Fruit fly (Drosophila melanogaster) whole organism, pupa: ENCODE measurements around the gene Coq7.

Experiments
- CG10348 ChIP-seq: fragments of 200-800 bp; sonication (Bioruptor generic); IDR thresholded peaks from 2 replicates; pipeline ENCODE4 v1.3.6; 2022; ENCODE audit warnings: missing biosample characterization, missing genetic modification characterization
- CG12605 ChIP-seq: fragments of 200-800 bp; sonication (Bioruptor generic); IDR thresholded peaks from 2 replicates; pipeline ENCODE4 v1.3.6; 2022; ENCODE audit warnings: missing biosample characterization, missing genetic modification characterization
- CG13204 ChIP-seq: fragments of 200-800 bp; sonication (Bioruptor generic); optimal IDR thresholded peaks from 2 replicates; lab custom pipeline; 2018; ENCODE audit warnings: missing biosample characterization, mild to moderate bottlenecking, missing genetic modification characterization, moderate library complexity
- CG14655 ChIP-seq: fragments of 200-800 bp; sonication (Bioruptor generic); optimal IDR thresholded peaks from 3 replicates; lab custom pipeline; 2017; ENCODE audit warnings: mild to moderate bottlenecking, missing biosample characterization, missing genetic modification reagents, missing genetic modification characterization
- CG15710 ChIP-seq: fragments of 200-800 bp; sonication (Bioruptor generic); optimal IDR thresholded peaks from 2 replicates; lab custom pipeline; 2018; ENCODE audit warnings: missing biosample characterization, mild to moderate bottlenecking, missing genetic modification characterization, moderate library complexity
- CG17806 ChIP-seq: fragments of 200-800 bp; sonication (Bioruptor generic); optimal IDR thresholded peaks from 2 replicates; lab custom pipeline; 2018; ENCODE audit warnings: missing biosample characterization, mild to moderate bottlenecking, missing genetic modification characterization, moderate library complexity
- CG32121 ChIP-seq: fragments of 200-800 bp; sonication (Bioruptor generic); IDR thresholded peaks from 2 replicates; pipeline ENCODE4 v1.3.6; 2022; ENCODE audit warnings: missing biosample characterization, missing genetic modification characterization
- CG34367 ChIP-seq: fragments of 200-800 bp; sonication (Bioruptor generic); optimal IDR thresholded peaks from 2 replicates; lab custom pipeline; 2018; ENCODE audit warnings: missing biosample characterization, mild to moderate bottlenecking, missing genetic modification characterization
- CG4496 ChIP-seq: fragments of 200-800 bp; sonication (Bioruptor generic); IDR thresholded peaks from 3 replicates; pipeline ENCODE4 v1.3.6; 2022; ENCODE audit warnings: missing biosample characterization, missing genetic modification characterization
- CG8159 ChIP-seq: fragments of 200-800 bp; sonication (Bioruptor generic); optimal IDR thresholded peaks from 3 replicates; lab custom pipeline; 2018; ENCODE audit warnings: missing biosample characterization, mild to moderate bottlenecking, missing genetic modification characterization, moderate library complexity
- CG8301 ChIP-seq: fragments of 200-800 bp; sonication (Bioruptor generic); optimal IDR thresholded peaks from 2 replicates; lab custom pipeline; 2018; ENCODE audit warnings: missing biosample characterization, mild to moderate bottlenecking, missing genetic modification characterization
- CG9948 ChIP-seq: fragments of 200-800 bp; sonication (Bioruptor generic); optimal IDR thresholded peaks from 2 replicates; lab custom pipeline; 2018; ENCODE audit warnings: missing biosample characterization, mild to moderate bottlenecking, missing genetic modification characterization, moderate library complexity
- D1 ChIP-seq: fragments of 200-800 bp; sonication (Bioruptor generic); optimal IDR thresholded peaks from 2 replicates; lab custom pipeline; 2018; ENCODE audit warnings: missing biosample characterization, mild to moderate bottlenecking, missing genetic modification characterization, moderate library complexity
- EcR ChIP-seq: fragments of 200-800 bp; sonication (Bioruptor generic); optimal IDR thresholded peaks from 3 replicates; lab custom pipeline; 2019; ENCODE audit warnings: missing biosample characterization, missing genetic modification characterization, mild to moderate bottlenecking, moderate library complexity, missing genetic modification reagents
- Ets98B ChIP-seq: fragments of 200-800 bp; sonication (Bioruptor generic); IDR thresholded peaks from 2 replicates; pipeline ENCODE4 v1.3.6; 2022; ENCODE audit warnings: missing biosample characterization, missing genetic modification characterization
- Pif1A ChIP-seq: fragments of 200-800 bp; sonication (Bioruptor generic); optimal IDR thresholded peaks from 3 replicates; lab custom pipeline; 2016; ENCODE audit warnings: missing biosample characterization, missing genetic modification characterization
- Pif1B ChIP-seq: fragments of 200-800 bp; sonication (Bioruptor generic); optimal IDR thresholded peaks from 3 replicates; lab custom pipeline; 2016; ENCODE audit warnings: missing biosample characterization, missing genetic modification characterization
- Snoo ChIP-seq: fragments of 200-800 bp; sonication (Bioruptor generic); optimal IDR thresholded peaks from 3 replicates; lab custom pipeline; 2017; ENCODE audit warnings: missing biosample characterization, mild to moderate bottlenecking, missing genetic modification characterization, inconsistent platforms
- fd96Ca ChIP-seq: fragments of 200-800 bp; sonication (Bioruptor generic); IDR thresholded peaks from 3 replicates; pipeline ENCODE4 v1.3.6; 2022; ENCODE audit warnings: missing biosample characterization, missing genetic modification characterization
- gl ChIP-seq: fragments of 200-800 bp; sonication (Bioruptor generic); optimal IDR thresholded peaks from 2 replicates; lab custom pipeline; 2018; ENCODE audit warnings: missing biosample characterization, mild to moderate bottlenecking, missing genetic modification characterization
- rn ChIP-seq: fragments of 200-800 bp; sonication (Bioruptor generic); IDR thresholded peaks from 2 replicates; pipeline ENCODE4 v1.3.6; 2022; ENCODE audit warnings: missing biosample characterization, missing genetic modification characterization

The Coq7 gene

DNA sequence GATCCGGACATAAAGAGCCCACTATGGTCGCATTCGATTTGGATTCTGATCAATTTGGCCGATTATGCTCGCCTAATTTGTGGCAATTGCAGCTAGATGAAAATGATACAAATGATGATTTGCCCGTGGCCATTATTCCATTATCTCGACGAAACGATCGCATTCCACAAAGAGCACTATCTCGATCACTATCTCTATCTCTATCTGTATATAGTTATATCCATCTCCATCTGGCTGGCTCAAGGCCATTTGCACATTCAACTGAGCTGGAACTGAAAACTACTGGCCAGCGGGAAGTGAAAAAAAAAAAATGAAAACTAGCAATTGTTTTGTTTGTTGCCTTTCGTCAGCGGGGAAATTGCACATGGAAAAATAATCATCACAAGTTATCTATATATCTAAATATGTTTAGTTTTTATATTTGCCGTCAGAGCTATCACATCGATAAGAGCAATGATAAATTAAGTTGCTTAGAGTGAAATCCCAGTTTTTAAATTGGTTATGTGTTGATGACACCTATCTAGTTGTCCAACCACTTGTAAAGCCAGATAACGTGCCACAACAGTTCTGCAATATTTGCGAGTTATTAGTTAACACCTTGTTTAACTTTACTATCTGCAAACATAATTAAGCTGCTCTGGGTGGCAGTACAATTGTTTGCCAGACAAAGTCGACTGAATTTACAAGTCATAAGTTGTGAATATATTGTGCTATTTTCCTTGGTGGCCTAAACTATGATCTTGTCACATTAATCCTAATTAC lies 28.4 kb downstream of the Coq7 start:
- no peak for TF ChIP-seq rn
- no peak for TF ChIP-seq Ets98B
- TF ChIP-seq CG34367 (tag; lab: Kevin White, UChicago), result no peak
- no peak for TF ChIP-seq CG15710

DNA sequence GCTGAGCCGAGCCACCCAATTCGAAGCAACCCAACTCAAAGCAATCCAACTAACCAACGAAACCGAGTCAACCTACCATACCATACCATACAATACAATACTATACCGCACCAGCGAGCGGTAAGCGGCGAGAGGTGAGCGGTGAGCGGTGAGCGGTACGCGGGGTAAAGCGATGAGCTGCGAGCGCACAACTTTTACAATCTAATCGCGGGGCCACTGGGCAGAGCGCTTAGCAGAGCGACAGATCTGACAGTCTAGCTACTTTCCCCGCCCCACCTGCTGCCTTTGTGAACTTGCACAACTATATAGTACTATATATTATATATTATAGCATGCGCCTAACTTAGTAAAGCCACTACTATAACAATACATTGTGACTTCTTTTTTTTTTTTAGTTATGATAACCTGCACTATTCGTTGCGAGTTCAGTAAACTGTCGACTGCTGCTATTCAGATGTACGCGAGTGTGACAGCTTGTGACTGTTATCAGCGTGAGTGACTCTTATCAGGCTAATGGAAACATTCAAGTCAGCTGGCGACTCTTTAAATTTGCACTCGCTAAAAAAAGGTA lies 29.8 kb downstream of the Coq7 start:
- TF ChIP-seq CG17806 (tag; lab: Kevin White, UChicago) (no peak), fd96Ca (peak; percentile 27; the same call in 2 of the 3 replicates), CG12605 (GFP tag; lab: Robert Waterston, UW) (no peak), gl (tag; lab: Kevin White, UChicago) (no peak), CG4496 (GFP tag; lab: Robert Waterston, UW) (0 out of 3 replicates have a peak, but pooled peaks have one; percentile 20), CG9948 (tag; lab: Kevin White, UChicago) (peak; percentile 5), CG13204 (GFP tag; lab: Kevin White, UChicago) (peak; percentile 56), CG14655 (GFP tag; lab: Kevin White, UChicago) (peak; percentile 42), Ets98B (no peak), CG8301 (peak; percentile 39), CG32121 (GFP tag; lab: Robert Waterston, UW) (peak; percentile 21; the same call in 1 of the 2 replicates), CG34367 (tag; lab: Kevin White, UChicago) (no peak), EcR (peak; percentile 49), CG8159 (tag; lab: Kevin White, UChicago) (peak; percentile 30), D1 (tag; lab: Kevin White, UChicago) (no peak), Snoo (tag; lab: Kevin White, UChicago) (no peak), Pif1A (GFP tag; lab: Kevin White, UChicago) (peak; percentile 6), CG15710 (peak; percentile 14), rn (no peak), Pif1B (no peak), CG10348 (GFP tag; lab: Robert Waterston, UW) (no peak)
- TF ChIP-seq, all 21 proteins: peak for 11

DNA sequence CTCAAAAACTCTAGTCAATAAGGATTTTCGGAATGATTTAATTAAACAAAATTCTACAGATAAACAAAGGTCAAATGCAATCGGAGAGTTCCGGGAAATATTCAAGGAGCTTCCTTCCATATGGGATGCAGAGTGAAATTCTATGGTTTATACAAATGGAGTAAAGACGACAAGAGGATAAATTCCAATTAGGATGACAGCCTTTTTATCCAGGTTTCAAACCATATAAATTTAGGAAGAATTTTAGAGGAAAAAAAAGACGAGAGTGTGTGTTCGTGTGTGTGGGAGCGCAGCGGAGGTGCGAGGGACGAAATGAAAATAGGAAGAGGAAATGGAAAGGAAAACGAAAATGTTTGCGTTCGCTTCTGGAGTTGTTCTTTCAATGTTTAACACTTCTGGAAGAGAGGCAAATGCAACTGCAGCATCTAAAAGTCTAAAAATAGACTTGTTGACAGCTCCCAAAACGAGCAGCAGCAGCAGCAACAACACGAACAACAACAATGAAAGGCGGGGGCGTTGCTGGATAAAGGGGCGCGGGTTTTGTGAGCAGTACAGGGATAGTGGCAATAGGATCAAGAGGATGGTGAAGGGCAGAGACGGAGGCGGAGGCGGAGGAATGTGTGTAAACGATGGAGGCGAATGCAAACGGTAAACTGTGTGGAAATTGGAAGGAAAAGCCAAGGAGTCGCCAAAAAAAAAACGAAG lies 31.5 kb downstream of the Coq7 start:
- TF ChIP-seq fd96Ca, result no peak

DNA sequence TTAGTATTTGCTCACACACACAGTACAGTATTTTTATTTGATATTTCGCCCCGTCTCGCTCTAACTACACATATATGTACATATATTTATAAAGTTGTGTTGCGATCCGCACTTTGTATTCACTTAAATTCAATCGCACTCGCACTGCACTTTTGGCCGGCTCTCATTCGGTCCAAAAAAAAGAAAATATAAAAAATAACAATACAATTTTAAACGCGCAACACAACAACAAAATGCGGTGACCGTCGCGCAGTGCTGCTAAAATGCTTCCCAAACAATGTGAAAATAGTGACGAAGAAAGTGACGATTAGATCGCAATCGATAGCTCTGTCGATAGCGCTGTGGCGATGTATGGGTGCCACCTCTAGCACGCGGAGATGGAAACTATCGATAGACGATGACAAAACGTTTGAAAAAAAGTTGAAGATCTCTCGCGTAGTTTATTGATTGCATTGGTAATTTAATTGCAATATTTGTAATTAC lies 32.3 kb downstream of the Coq7 start, which contains the start of the genes C3G and pod1:
Gene C3G (minus strand): TSS at position 282 of the 483 bp plus-strand sequence.
Gene pod1 (plus strand): TSS at position 373 of the 483 bp plus-strand sequence.
- TF ChIP-seq CG4496 (GFP tag; lab: Robert Waterston, UW) (no peak), Ets98B (no peak), CG34367 (tag; lab: Kevin White, UChicago) (no peak), CG14655 (GFP tag; lab: Kevin White, UChicago) (peak; percentile 10), CG12605 (GFP tag; lab: Robert Waterston, UW) (peak; percentile 10; the same call in 1 of the 2 replicates), fd96Ca (no peak), Pif1B (peak; percentile 47)
- TF ChIP-seq, all 21 proteins: peak for 3

DNA sequence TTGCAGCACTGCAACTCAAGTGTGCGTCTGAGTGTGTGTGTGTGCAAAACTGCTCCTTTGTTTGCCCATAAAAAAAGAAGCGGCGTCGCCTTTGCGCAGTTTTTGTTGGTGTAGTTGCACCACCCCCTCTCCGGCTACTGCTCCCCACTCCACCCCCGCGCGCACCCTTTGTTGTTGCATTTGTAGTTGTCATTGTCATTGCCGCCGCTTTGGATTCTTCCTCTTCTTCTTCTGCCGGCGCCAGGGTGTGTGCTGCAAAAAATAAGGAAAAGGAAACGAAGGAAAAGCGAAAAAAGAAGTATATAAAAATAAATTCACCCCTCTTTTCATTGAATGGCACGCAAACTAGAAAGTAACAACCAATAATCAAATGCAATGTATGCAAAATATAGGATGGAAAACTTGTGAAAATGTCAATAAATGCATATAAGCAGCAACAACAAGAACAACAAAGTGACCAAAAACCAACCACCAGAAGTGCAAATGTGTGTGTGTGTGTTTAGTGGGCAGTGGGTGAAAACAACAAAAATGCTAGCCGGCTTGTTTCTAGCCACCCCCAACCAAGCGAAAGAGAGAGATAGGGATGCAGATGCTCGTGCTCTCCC lies 33.0 kb downstream of the Coq7 start:
- TF ChIP-seq rn, result no peak
- no peak for TF ChIP-seq CG10348 (GFP tag; lab: Robert Waterston, UW)
- no peak for TF ChIP-seq EcR
- TF ChIP-seq CG13204 (GFP tag; lab: Kevin White, UChicago), result peak; percentile 52
- no peak for TF ChIP-seq fd96Ca
- TF ChIP-seq CG12605 (GFP tag; lab: Robert Waterston, UW), result no peak
- TF ChIP-seq D1 (tag; lab: Kevin White, UChicago), result no peak
- TF ChIP-seq Snoo (tag; lab: Kevin White, UChicago), result no peak
- TF ChIP-seq CG32121 (GFP tag; lab: Robert Waterston, UW), result no peak
- no peak for TF ChIP-seq CG9948 (tag; lab: Kevin White, UChicago)
- no peak for TF ChIP-seq Pif1B
- no peak for TF ChIP-seq Ets98B
- no peak for TF ChIP-seq CG4496 (GFP tag; lab: Robert Waterston, UW)
- TF ChIP-seq CG8301, result no peak
- peak; percentile 15 for TF ChIP-seq CG14655 (GFP tag; lab: Kevin White, UChicago)
- TF ChIP-seq gl (tag; lab: Kevin White, UChicago), result no peak
